Worm (Caenorhabditis elegans): ENCODE results near the gene F36H12.10.

DNA sequence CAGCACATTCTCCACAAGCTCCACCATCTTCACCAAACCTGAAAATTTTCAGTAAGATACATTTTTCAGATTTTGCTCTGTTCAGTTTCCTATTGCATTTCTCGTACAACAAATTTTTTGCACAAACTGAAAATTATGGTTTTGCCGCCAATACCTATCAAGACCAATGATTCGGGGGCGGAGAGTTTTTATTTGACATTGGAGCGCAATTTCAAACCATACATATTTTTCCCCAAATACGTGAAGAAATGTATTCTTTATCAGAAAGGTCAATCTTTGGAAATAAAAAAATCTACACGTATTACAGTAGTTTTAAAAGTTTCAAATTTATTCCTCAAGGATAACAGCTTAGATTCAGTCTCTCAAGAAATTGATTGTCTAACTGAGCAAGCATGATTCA, 11.9 kb upstream of the F36H12.10 start, which contains the start of gene F36H12.5:
- no peak for TF ChIP-seq R02D3.7 (tag; optimal IDR thresholded peaks at IDR 0.05)
- no peak for TF ChIP-seq snpc-4 (tag; optimal IDR thresholded peaks at IDR 0.05)
